Fruit fly (Drosophila melanogaster) whole organism, embryonic: ENCODE data around the gene CG5376.
A peak's percentile ranks its signal among the peaks of the same experiment; 100 is the strongest.

ENCODE experiments used
- B-H2 ChIP-seq: fragments of 200-800 bp; sonication (Bioruptor generic); optimal IDR thresholded peaks from 2 replicates; lab custom pipeline; 2018; ENCODE audit warnings: missing biosample characterization, mild to moderate bottlenecking, missing genetic modification characterization
- CG11560 ChIP-seq: fragments of 200-800 bp; sonication (Bioruptor generic); IDR thresholded peaks from 3 replicates; pipeline ENCODE4 v1.3.6; 2022; ENCODE audit warnings: missing biosample characterization, missing genetic modification characterization
- CG12071 ChIP-seq: fragments of 200-800 bp; sonication (Bioruptor generic); optimal IDR thresholded peaks from 3 replicates; lab custom pipeline; 2018; ENCODE audit warnings: missing biosample characterization, mild to moderate bottlenecking, missing genetic modification characterization
- CG12659 ChIP-seq: fragments of 200-800 bp; sonication (Bioruptor generic); optimal IDR thresholded peaks from 3 replicates; lab custom pipeline; 2017; ENCODE audit warnings: mild to moderate bottlenecking, missing biosample characterization, missing genetic modification reagents, missing genetic modification characterization
- CG13296 ChIP-seq: fragments of 200-800 bp; sonication (Bioruptor generic); optimal IDR thresholded peaks from 3 replicates; lab custom pipeline; 2018; ENCODE audit warnings: missing biosample characterization, mild to moderate bottlenecking, missing genetic modification characterization
- CG14860 ChIP-seq: fragments of 200-800 bp; sonication (Bioruptor generic); IDR thresholded peaks from 3 replicates; pipeline ENCODE4 v1.3.6; 2022; ENCODE audit warnings: missing biosample characterization, missing genetic modification characterization; ENCODE audit not compliant: partially characterized antibody
- CG1529 ChIP-seq: fragments of 200-800 bp; sonication (Bioruptor generic); optimal IDR thresholded peaks from 3 replicates; lab custom pipeline; 2018; ENCODE audit warnings: missing biosample characterization, missing genetic modification characterization
- CG16815 ChIP-seq: fragments of 200-800 bp; sonication (Bioruptor generic); optimal IDR thresholded peaks from 3 replicates; lab custom pipeline; 2017; ENCODE audit warnings: missing biosample characterization, mild to moderate bottlenecking, missing genetic modification characterization
- CG17912 ChIP-seq: fragments of 200-800 bp; sonication (Bioruptor generic); optimal IDR thresholded peaks from 2 replicates; lab custom pipeline; 2018; ENCODE audit warnings: missing biosample characterization, mild to moderate bottlenecking, missing genetic modification characterization
- CG18262 ChIP-seq: fragments of 200-800 bp; optimal IDR thresholded peaks from 3 replicates; lab custom pipeline; 2019; ENCODE audit warnings: missing biosample characterization, mild to moderate bottlenecking, missing genetic modification characterization, moderate library complexity
- CG2116 ChIP-seq: fragments of 200-800 bp; sonication (Bioruptor generic); optimal IDR thresholded peaks from 3 replicates; lab custom pipeline; 2018; ENCODE audit warnings: missing biosample characterization, mild to moderate bottlenecking, missing genetic modification characterization
- CG2129 ChIP-seq: fragments of 200-800 bp; sonication (Bioruptor generic); IDR thresholded peaks from 2 replicates; pipeline ENCODE4 v1.3.6; 2022; ENCODE audit warnings: missing biosample characterization, missing genetic modification characterization; ENCODE audit not compliant: partially characterized antibody
- CG2202 ChIP-seq: fragments of 200-800 bp; sonication (Bioruptor generic); optimal IDR thresholded peaks from 2 replicates; lab custom pipeline; 2018; ENCODE audit warnings: missing biosample characterization, mild to moderate bottlenecking, missing genetic modification characterization
- CG2678 ChIP-seq: fragments of 200-800 bp; sonication (Bioruptor generic); optimal IDR thresholded peaks from 3 replicates; lab custom pipeline; 2019; ENCODE audit warnings: missing biosample characterization, mild to moderate bottlenecking, missing genetic modification characterization, moderate library complexity
- CG3281 ChIP-seq: fragments of 200-800 bp; sonication (Bioruptor generic); optimal IDR thresholded peaks from 3 replicates; lab custom pipeline; 2017; ENCODE audit warnings: missing biosample characterization, mild to moderate bottlenecking, missing genetic modification characterization
- CG3995 ChIP-seq: fragments of 200-800 bp; sonication (Bioruptor generic); optimal IDR thresholded peaks from 3 replicates; lab custom pipeline; 2016; ENCODE audit warnings: missing biosample characterization, missing genetic modification characterization
- CG6254 ChIP-seq: fragments of 200-800 bp; sonication (Bioruptor generic); optimal IDR thresholded peaks from 3 replicates; lab custom pipeline; 2017; ENCODE audit warnings: mild to moderate bottlenecking, missing biosample characterization, missing genetic modification reagents, missing genetic modification characterization
- CG7271 ChIP-seq: fragments of 200-800 bp; sonication (Bioruptor generic); optimal IDR thresholded peaks from 2 replicates; lab custom pipeline; 2018; ENCODE audit warnings: missing biosample characterization, mild to moderate bottlenecking, missing genetic modification characterization, moderate library complexity
- CG7928 ChIP-seq: fragments of 200-800 bp; sonication (Bioruptor generic); optimal IDR thresholded peaks from 2 replicates; lab custom pipeline; 2017; ENCODE audit warnings: missing biosample characterization, mild to moderate bottlenecking, missing genetic modification characterization
- D ChIP-seq, 2 experiments: fragments of 200-800 bp in 1 of 2; fragments of >200 bp in 1 of 2; sonication (Bioruptor generic) in 1 of 2; optimal IDR thresholded peaks; 2 replicates in 1 of 2; 3 replicates in 1 of 2; lab custom pipeline; 2017; ENCODE audit warnings: mild to moderate bottlenecking in 1 of 2, missing biosample characterization in 1 of 2, missing genetic modification characterization in 1 of 2, missing genetic modification reagents in 1 of 2
- Eip74EF ChIP-seq, 2 experiments: fragments of 200-800 bp in 1 of 2; fragments of >200 bp in 1 of 2; sonication (Bioruptor generic) in 1 of 2; optimal IDR thresholded peaks; 2 replicates each; lab custom pipeline; 2017 to 2019; ENCODE audit warnings: missing biosample characterization in 2 of 2, missing genetic modification characterization in 2 of 2, mild to moderate bottlenecking in 1 of 2, moderate library complexity in 1 of 2
- Gug ChIP-seq: fragments of 200-800 bp; sonication (Bioruptor generic); IDR thresholded peaks from 4 replicates; pipeline ENCODE4 v1.3.6; 2022; ENCODE audit warnings: missing biosample characterization, missing genetic modification characterization
- HHEX ChIP-seq: fragments of 200-800 bp; sonication (Bioruptor generic); optimal IDR thresholded peaks from 3 replicates; lab custom pipeline; 2017; ENCODE audit warnings: missing biosample characterization, mild to moderate bottlenecking, missing genetic modification characterization, missing genetic modification reagents
- HLH54F ChIP-seq: fragments of 200-800 bp; sonication (Bioruptor generic); optimal IDR thresholded peaks from 3 replicates; lab custom pipeline; 2016; ENCODE audit warnings: missing biosample characterization, missing genetic modification characterization
- Med ChIP-seq: fragments of 200-800 bp; sonication (Bioruptor generic); peaks from one replicate; lab custom pipeline; 2016; ENCODE audit warnings: missing biosample characterization, missing genetic modification characterization, mild to moderate bottlenecking, inconsistent platforms, moderate library complexity
- Nf-YB ChIP-seq: fragments of 200-800 bp; sonication (Bioruptor generic); optimal IDR thresholded peaks from 3 replicates; lab custom pipeline; 2019; ENCODE audit warnings: missing biosample characterization, mild to moderate bottlenecking, missing genetic modification characterization, moderate library complexity
- Sox102F ChIP-seq: fragments of 200-800 bp; sonication (Bioruptor generic); optimal IDR thresholded peaks from 2 replicates; lab custom pipeline; 2018; ENCODE audit warnings: missing biosample characterization, mild to moderate bottlenecking, missing genetic modification characterization, moderate library complexity
- Usf ChIP-seq: fragments of 200-800 bp; sonication (Bioruptor generic); optimal IDR thresholded peaks from 2 replicates; lab custom pipeline; 2017; ENCODE audit warnings: missing genotype, missing biosample characterization, missing genetic modification characterization
- abd-A ChIP-seq: fragments of 200-800 bp; sonication (Bioruptor generic); optimal IDR thresholded peaks from 3 replicates; lab custom pipeline; 2019; ENCODE audit warnings: missing biosample characterization, mild to moderate bottlenecking, missing genetic modification characterization, moderate library complexity
- ara ChIP-seq: fragments of 200-800 bp; sonication (Bioruptor generic); IDR thresholded peaks from 2 replicates; pipeline ENCODE4 v1.3.6; 2022; ENCODE audit warnings: missing biosample characterization, missing genetic modification characterization
- chm ChIP-seq: fragments of 200-800 bp; sonication (Bioruptor generic); IDR thresholded peaks from 2 replicates; pipeline ENCODE4 v1.3.6; 2022; ENCODE audit warnings: missing biosample characterization, missing genetic modification characterization
- dati ChIP-seq: fragments of 200-800 bp; sonication (Bioruptor generic); IDR thresholded peaks from 2 replicates; pipeline ENCODE4 v1.3.6; 2022; ENCODE audit warnings: missing biosample characterization, missing genetic modification characterization
- ewg ChIP-seq: fragments of 200-800 bp; sonication (Bioruptor generic); optimal IDR thresholded peaks from 3 replicates; lab custom pipeline; 2017; ENCODE audit warnings: mild to moderate bottlenecking, missing biosample characterization, missing genetic modification reagents, missing genetic modification characterization
- gcm2 ChIP-seq: fragments of 200-800 bp; sonication (Bioruptor generic); optimal IDR thresholded peaks from 2 replicates; lab custom pipeline; 2016; ENCODE audit warnings: missing biosample characterization, missing genetic modification characterization
- kay ChIP-seq: fragments of 200-800 bp; sonication (Bioruptor generic); optimal IDR thresholded peaks from 2 replicates; lab custom pipeline; 2016; ENCODE audit warnings: missing biosample characterization, missing genetic modification characterization
- lola ChIP-seq, 3 experiments: fragments of >200 bp in 2 of 3; fragments of 200-800 bp in 1 of 3; sonication (Bioruptor generic) in 1 of 3; optimal IDR thresholded peaks; 2 replicates each; lab custom pipeline; 2017 to 2019; ENCODE audit warnings: missing biosample characterization in 3 of 3, missing genetic modification characterization in 3 of 3, mild to moderate bottlenecking in 1 of 3, moderate library complexity in 1 of 3
- nerfin-2 ChIP-seq: fragments of 200-800 bp; sonication (Bioruptor generic); IDR thresholded peaks from 2 replicates; pipeline ENCODE4 v1.3.6; 2022; ENCODE audit warnings: missing biosample characterization, missing genetic modification characterization; ENCODE audit not compliant: partially characterized antibody
- otp ChIP-seq: fragments of 200-800 bp; sonication (Bioruptor generic); IDR thresholded peaks from 3 replicates; pipeline ENCODE4, ENCODE4 v1.3.6; 2022; ENCODE audit warnings: missing biosample characterization, missing genetic modification characterization
- sens-2 ChIP-seq: fragments of 200-800 bp; sonication (Bioruptor generic); IDR thresholded peaks from 2 replicates; pipeline ENCODE4 v1.3.6; 2022; ENCODE audit warnings: missing biosample characterization, missing genetic modification characterization
- stc ChIP-seq: fragments of 200-800 bp; sonication (Bioruptor generic); IDR thresholded peaks from 2 replicates; pipeline ENCODE4 v1.3.6; 2022; ENCODE audit warnings: missing biosample characterization, missing genetic modification characterization
- stwl ChIP-seq: fragments of 200-800 bp; sonication (Bioruptor generic); optimal IDR thresholded peaks from 3 replicates; lab custom pipeline; 2018; ENCODE audit warnings: missing biosample characterization, mild to moderate bottlenecking, missing genetic modification characterization, moderate library complexity
- yki ChIP-seq: fragments of >200 bp; optimal IDR thresholded peaks from 3 replicates; lab custom pipeline; 2018

CG5376 gene

dm6 chr3R:22468829-22469487, 19.8 kb downstream of the CG5376 start (continued):
- TF ChIP-seq CG14860 (GFP tag; lab: Robert Waterston, UW) (no peak), gcm2 (GFP tag; lab: Kevin White, UChicago) (peak; percentile 67), CG2116 (GFP tag; lab: Kevin White, UChicago) (peak; percentile 39), D (optimal IDR thresholded peaks at IDR 0.05; lab: Kevin White, UChicago) (no peak), D (GFP tag; optimal IDR thresholded peaks at IDR 0.05; lab: Kevin White, UChicago) (peak; percentile 73), CG7271 (tag; lab: Kevin White, UChicago) (no peak), Usf (GFP tag; lab: Kevin White, UChicago) (peak; percentile 15), Sox102F (GFP tag; lab: Kevin White, UChicago) (peak; percentile 88), CG2202 (tag; lab: Kevin White, UChicago) (no peak), CG1529 (GFP tag; lab: Kevin White, UChicago) (peak; percentile 42), dati (GFP tag; lab: Robert Waterston, UW) (no peak), CG13296 (GFP tag; lab: Kevin White, UChicago) (peak; percentile 91), abd-A (tag; lab: Kevin White, UChicago) (peak; percentile 86), yki (lab: Kevin White, UChicago) (no peak), CG11560 (peak; percentile 72; the same call in 2 of the 3 replicates), ewg (GFP tag; lab: Kevin White, UChicago) (peak; percentile 83), sens-2 (GFP tag; lab: Robert Waterston, UW) (peak; percentile 65; the same call in 1 of the 2 replicates), stc (GFP tag; lab: Robert Waterston, UW) (peak; percentile 78), Med (GFP tag; lab: Kevin White, UChicago) (peak; percentile 98), chm (GFP tag; lab: Robert Waterston, UW) (peak; percentile 71; the same call in 1 of the 2 replicates), Eip74EF (GFP tag; optimal IDR thresholded peaks at IDR 0.05; lab: Kevin White, UChicago) (no peak), CG6254 (GFP tag; lab: Kevin White, UChicago) (peak; percentile 42), nerfin-2 (GFP tag; lab: Robert Waterston, UW) (no peak), CG2129 (no peak), HLH54F (GFP tag; lab: Kevin White, UChicago) (peak; percentile 88), CG17912 (no peak), CG3995 (GFP tag; lab: Kevin White, UChicago) (peak; percentile 23), lola (GFP tag; optimal IDR thresholded peaks at IDR 0.05; lab: Kevin White, UChicago) (no peak), CG16815 (GFP tag; lab: Kevin White, UChicago) (peak; percentile 50), CG2678 (tag; lab: Kevin White, UChicago) (peak; percentile 94), kay (peak; percentile 79), ara (peak; percentile 57; the same call in 1 of the 2 replicates), HHEX (peak; percentile 90), CG7928 (peak; percentile 41), Gug (GFP tag; lab: Robert Waterston, UW) (peak; percentile 79), B-H2 (GFP tag; lab: Kevin White, UChicago) (peak; percentile 84), otp (GFP tag; lab: Robert Waterston, UW) (peak; percentile 37; the same call in 1 of the 3 replicates), CG3281 (GFP tag; lab: Kevin White, UChicago) (peak; percentile 89), CG12071 (GFP tag; lab: Kevin White, UChicago) (peak; percentile 90), stwl (no peak), CG12659 (peak; percentile 87), CG18262 (tag; lab: Kevin White, UChicago) (no peak), Nf-YB (GFP tag; lab: Kevin White, UChicago) (peak; percentile 66)
